Fruit fly (Drosophila melanogaster) whole organism, adult: ENCODE measurements around the gene Gyc89Db.

Experiments used
- CG11617 ChIP-seq: fragments of 200-800 bp; sonication (Bioruptor generic); optimal IDR thresholded peaks from 2 replicates; lab custom pipeline; 2017; ENCODE audit warnings: mild to moderate bottlenecking, missing biosample characterization, missing genetic modification reagents, missing genetic modification characterization
- CG12768 ChIP-seq: fragments of 200-800 bp; sonication (Bioruptor generic); optimal IDR thresholded peaks from 2 replicates; lab custom pipeline; 2017; ENCODE audit warnings: missing biosample characterization, missing genetic modification characterization, mild to moderate bottlenecking, moderate library complexity, missing genetic modification reagents
- CG14711 ChIP-seq: fragments of 200-800 bp; sonication (Bioruptor generic); optimal IDR thresholded peaks from 2 replicates; lab custom pipeline; 2018; ENCODE audit warnings: missing biosample characterization, mild to moderate bottlenecking, missing genetic modification characterization, moderate library complexity
- CG1620 ChIP-seq: fragments of 200-800 bp; sonication (Bioruptor generic); optimal IDR thresholded peaks from 2 replicates; lab custom pipeline; 2016; ENCODE audit warnings: missing biosample characterization, missing genetic modification characterization
- CG33017 ChIP-seq: fragments of 200-800 bp; sonication (Bioruptor generic); optimal IDR thresholded peaks from 2 replicates; lab custom pipeline; 2018; ENCODE audit warnings: missing biosample characterization, mild to moderate bottlenecking, missing genetic modification characterization, moderate library complexity
- CG5204 ChIP-seq: fragments of 200-800 bp; sonication (Bioruptor generic); optimal IDR thresholded peaks from 2 replicates; lab custom pipeline; 2016; ENCODE audit warnings: missing biosample characterization, missing genetic modification characterization
- CG7045 ChIP-seq: fragments of 200-800 bp; sonication (Bioruptor generic); optimal IDR thresholded peaks from 2 replicates; lab custom pipeline; 2017; ENCODE audit warnings: missing biosample characterization, mild to moderate bottlenecking, missing genetic modification characterization
- CG7101 ChIP-seq: fragments of 200-800 bp; sonication (Bioruptor generic); optimal IDR thresholded peaks from 2 replicates; lab custom pipeline; 2018; ENCODE audit warnings: missing biosample characterization, mild to moderate bottlenecking, missing genetic modification characterization, moderate library complexity
- Clk ChIP-seq: fragments of 200-800 bp; sonication (Bioruptor generic); optimal IDR thresholded peaks from 2 replicates; lab custom pipeline; 2017; ENCODE audit warnings: missing biosample characterization, missing genetic modification characterization
- Crg-1 ChIP-seq: fragments of 200-800 bp; sonication (Bioruptor generic); optimal IDR thresholded peaks from 2 replicates; lab custom pipeline; 2016; ENCODE audit warnings: missing biosample characterization, missing genetic modification characterization
- Hr96 ChIP-seq: fragments of 200-800 bp; sonication (Bioruptor generic); optimal IDR thresholded peaks from 2 replicates; lab custom pipeline; 2016; ENCODE audit warnings: missing biosample characterization, missing genetic modification characterization
- Mnt ChIP-seq: fragments of 200-800 bp; sonication (Bioruptor generic); optimal IDR thresholded peaks from 2 replicates; lab custom pipeline; 2016; ENCODE audit warnings: missing biosample characterization, mild to moderate bottlenecking, missing genetic modification characterization
- bab1 ChIP-seq: fragments of 200-800 bp; sonication (Bioruptor generic); optimal IDR thresholded peaks from 3 replicates; lab custom pipeline; 2019; ENCODE audit warnings: missing biosample characterization, mild to moderate bottlenecking, missing genetic modification characterization, moderate library complexity
- cic ChIP-seq: fragments of 200-800 bp; sonication (Bioruptor generic); optimal IDR thresholded peaks from 2 replicates; lab custom pipeline; 2017; ENCODE audit warnings: missing biosample characterization, mild to moderate bottlenecking, missing genetic modification characterization, moderate library complexity
- cnc ChIP-seq, 2 experiments: fragments of >200 bp; optimal IDR thresholded peaks; 2 replicates each; lab custom pipeline; 2017
- kay ChIP-seq: fragments of 200-800 bp; sonication (Bioruptor generic); peaks from one replicate; lab custom pipeline; 2016; ENCODE audit warnings: missing biosample characterization, missing genetic modification characterization, borderline replicate concordance
- ovo ChIP-seq: fragments of 200-800 bp; sonication (Bioruptor generic); optimal IDR thresholded peaks from 2 replicates; lab custom pipeline; 2016; ENCODE audit warnings: missing biosample characterization, missing genetic modification characterization
- pad ChIP-seq: fragments of 200-800 bp; sonication (Bioruptor generic); optimal IDR thresholded peaks from 3 replicates; lab custom pipeline; 2017; ENCODE audit warnings: missing biosample characterization, missing genetic modification characterization, mild to moderate bottlenecking, moderate library complexity, missing genetic modification reagents
- tj ChIP-seq: fragments of 200-800 bp; sonication (Bioruptor generic); optimal IDR thresholded peaks from 3 replicates; lab custom pipeline; 2017; ENCODE audit warnings: missing biosample characterization, mild to moderate bottlenecking, missing genetic modification characterization, moderate library complexity
- toe ChIP-seq: fragments of 200-800 bp; sonication (Bioruptor generic); optimal IDR thresholded peaks from 2 replicates; lab custom pipeline; 2016; ENCODE audit warnings: missing biosample characterization, missing genetic modification characterization

Gene Gyc89Db

dm6 chr3R:16441367-16441923, 35.5 kb upstream of the Gyc89Db start, which contains the start of gene ema:
Gene ema (minus strand): TSS chr3R:16441661.
- TF ChIP-seq CG1620 (GFP tag; lab: Kevin White, UChicago) (peak; percentile 21), CG7101 (peak; percentile 17), bab1 (GFP tag; lab: Kevin White, UChicago) (peak; percentile 83), CG11617 (peak; percentile 24), pad (GFP tag; lab: Kevin White, UChicago) (peak; percentile 12), toe (GFP tag; lab: Kevin White, UChicago) (no peak), CG14711 (tag; lab: Kevin White, UChicago) (peak; percentile 52), Mnt (GFP tag; lab: Kevin White, UChicago) (peak; percentile 11), cic (no peak)

- TF ChIP-seq bab1 (GFP tag; lab: Kevin White, UChicago) (peak; percentile 88), Hr96 (GFP tag; lab: Kevin White, UChicago) (no peak), ovo (peak; percentile 25), Clk (GFP tag; lab: Kevin White, UChicago) (peak; percentile 66), CG33017 (tag; lab: Kevin White, UChicago) (peak; percentile 89), Mnt (GFP tag; lab: Kevin White, UChicago) (peak; percentile 88), CG14711 (tag; lab: Kevin White, UChicago) (peak; percentile 79), CG7101 (peak; percentile 91), Crg-1 (GFP tag; lab: Kevin White, UChicago) (peak; percentile 89), toe (GFP tag; lab: Kevin White, UChicago) (peak; percentile 81), CG11617 (peak; percentile 87), kay (GFP tag; lab: Kevin White, UChicago) (no peak), tj (GFP tag; lab: Kevin White, UChicago) (peak; percentile 45), cnc (optimal IDR thresholded peaks at IDR 0.05; lab: Kevin White, UChicago) (no peak), CG7045 (GFP tag; lab: Kevin White, UChicago) (peak; percentile 82), cic (peak; percentile 39), CG12768 (GFP tag; lab: Kevin White, UChicago) (peak; percentile 87), CG1620 (GFP tag; lab: Kevin White, UChicago) (peak; percentile 79), CG5204 (no peak), pad (GFP tag; lab: Kevin White, UChicago) (peak; percentile 73)
These were observed 34.0 kb upstream of the Gyc89Db start, which contains the start of the genes Ttc1 and CG14882 for dm6 chr3R:16442937-16443336. Gene Ttc1 (minus strand): TSS chr3R:16443007. Gene CG14882 (plus strand): TSS chr3R:16443207.

dm6 chr3R:16446836-16447235, 30.1 kb upstream of the Gyc89Db start:
- TF ChIP-seq kay (GFP tag; lab: Kevin White, UChicago) = no peak
- TF ChIP-seq CG7101 = no peak
- TF ChIP-seq bab1 (GFP tag; lab: Kevin White, UChicago) = no peak
- no peak for TF ChIP-seq ovo
- no peak for TF ChIP-seq CG12768 (GFP tag; lab: Kevin White, UChicago)
- no peak for TF ChIP-seq CG1620 (GFP tag; lab: Kevin White, UChicago)
- TF ChIP-seq pad (GFP tag; lab: Kevin White, UChicago) = no peak
- no peak for TF ChIP-seq CG7045 (GFP tag; lab: Kevin White, UChicago)
- TF ChIP-seq Hr96 (GFP tag; lab: Kevin White, UChicago) = no peak
- no peak for TF ChIP-seq Clk (GFP tag; lab: Kevin White, UChicago)
- no peak for TF ChIP-seq tj (GFP tag; lab: Kevin White, UChicago)
- TF ChIP-seq Mnt (GFP tag; lab: Kevin White, UChicago) = no peak
- no peak for TF ChIP-seq cic
- TF ChIP-seq Crg-1 (GFP tag; lab: Kevin White, UChicago) = no peak

- TF ChIP-seq kay (GFP tag; lab: Kevin White, UChicago) (peak; percentile 69), CG11617 (no peak), Mnt (GFP tag; lab: Kevin White, UChicago) (no peak), cic (peak; percentile 7), CG5204 (no peak), CG1620 (GFP tag; lab: Kevin White, UChicago) (no peak)
These were observed 29.4 kb upstream of the Gyc89Db start for dm6 chr3R:16447448-16448045.

- TF ChIP-seq CG1620 (GFP tag; lab: Kevin White, UChicago) = no peak
- peak; percentile 31 for TF ChIP-seq CG5204
- TF ChIP-seq CG11617 = peak; percentile 73
- TF ChIP-seq CG12768 (GFP tag; lab: Kevin White, UChicago) = peak; percentile 74
- TF ChIP-seq kay (GFP tag; lab: Kevin White, UChicago) = peak; percentile 94
- no peak for TF ChIP-seq CG7045 (GFP tag; lab: Kevin White, UChicago)
- TF ChIP-seq CG7101 = no peak
- TF ChIP-seq Crg-1 (GFP tag; lab: Kevin White, UChicago) = no peak
- peak; percentile 33 for TF ChIP-seq toe (GFP tag; lab: Kevin White, UChicago)
- TF ChIP-seq CG33017 (tag; lab: Kevin White, UChicago) = peak; percentile 68
- peak; percentile 41 for TF ChIP-seq tj (GFP tag; lab: Kevin White, UChicago)
These were observed 28.4 kb upstream of the Gyc89Db start for dm6 chr3R:16448378-16449134.
